Worm (Caenorhabditis elegans) whole organism, L4 larva: ENCODE data around the gene W04G3.7.

ENCODE experiments used
- F10B5.3 ChIP-seq: sonication (generic microtip); optimal IDR thresholded peaks from 2 replicates; lab custom pipeline; 2016; ENCODE audit warnings: mild to moderate bottlenecking, missing genetic modification characterization, missing compliant biosample characterization
- T20F7.1 ChIP-seq: fragments of 200-800 bp; sonication (Bioruptor generic); optimal IDR thresholded peaks from 2 replicates; lab custom pipeline; 2018; ENCODE audit warnings: mild to moderate bottlenecking, missing genetic modification characterization, missing compliant biosample characterization
- Y48G9A.11 ChIP-seq: fragments of 200-800 bp; sonication (Bioruptor generic); IDR thresholded peaks from 2 replicates; pipeline ENCODE4 v1.3.6; 2022; ENCODE audit warnings: missing genetic modification reagents, missing genetic modification characterization, missing compliant biosample characterization
- Y5F2A.4 ChIP-seq: fragments of 200-800 bp; sonication (Bioruptor generic); optimal IDR thresholded peaks from 2 replicates; lab custom pipeline; 2018; ENCODE audit warnings: mild to moderate bottlenecking, missing genetic modification characterization, missing compliant biosample characterization
- ZK337.2 ChIP-seq: fragments of 200-800 bp; sonication (Bioruptor generic); IDR thresholded peaks from 2 replicates; pipeline ENCODE4 v1.3.6; 2022; ENCODE audit warnings: missing genetic modification reagents, missing genetic modification characterization, missing compliant biosample characterization
- ZK546.5 ChIP-seq, 2 experiments: sonication (generic microtip); optimal IDR thresholded peaks; 2 replicates each; lab custom pipeline; 2017; ENCODE audit warnings: missing biosample characterization in 2 of 2, missing genetic modification characterization in 2 of 2
- attf-4 ChIP-seq: sonication (generic microtip); optimal IDR thresholded peaks from 3 replicates; lab custom pipeline; 2017; ENCODE audit warnings: missing biosample characterization, missing genetic modification characterization
- ceh-20 ChIP-seq: fragments of 200-800 bp; sonication (Bioruptor generic); IDR thresholded peaks from 2 replicates; pipeline ENCODE4 v1.3.6; 2022; ENCODE audit warnings: missing genetic modification reagents, missing genetic modification characterization, missing compliant biosample characterization
- ces-1 ChIP-seq: fragments of 150-350 bp; sonication (generic microtip); optimal IDR thresholded peaks from 4 replicates; lab custom pipeline; 2014; ENCODE audit warnings: missing biosample characterization, missing genetic modification reagents, missing genetic modification characterization
- ctbp-1 ChIP-seq: fragments of 200-800 bp; sonication (Bioruptor generic); IDR thresholded peaks from 2 replicates; pipeline ENCODE4 v1.3.6; 2022; ENCODE audit warnings: missing genetic modification reagents, missing genetic modification characterization, missing compliant biosample characterization
- daf-12 ChIP-seq: fragments of 150-350 bp; optimal IDR thresholded peaks from 2 replicates; lab custom pipeline; 2014; ENCODE audit warnings: missing biosample characterization, missing genetic modification reagents, missing genetic modification characterization
- daf-16 ChIP-seq, 3 experiments: sonication (generic microtip); optimal IDR thresholded peaks; 2 replicates each; lab custom pipeline; 2016 to 2017; ENCODE audit warnings: missing genetic modification characterization in 3 of 3, missing genetic modification reagents in 3 of 3, mild to moderate bottlenecking in 2 of 3, missing compliant biosample characterization in 2 of 3, missing biosample characterization in 1 of 3, moderate library complexity in 1 of 3
- daf-19 ChIP-seq: fragments of 200-800 bp; sonication (Bioruptor generic); conservative IDR thresholded peaks from 2 replicates; pipeline ENCODE4 v1.3.6; 2022; ENCODE audit warnings: missing genetic modification characterization, missing compliant biosample characterization
- dmd-6 ChIP-seq: fragments of 200-800 bp; sonication (Bioruptor generic); IDR thresholded peaks from 2 replicates; pipeline ENCODE4 v1.3.6; 2022; ENCODE audit warnings: missing genetic modification reagents, missing genetic modification characterization, missing compliant biosample characterization
- dpl-1 ChIP-seq: fragments of 150-350 bp; optimal IDR thresholded peaks from 2 replicates; lab custom pipeline; 2014; ENCODE audit warnings: missing biosample characterization, missing genetic modification reagents, missing genetic modification characterization
- dve-1 ChIP-seq: sonication (generic microtip); optimal IDR thresholded peaks from 2 replicates; lab custom pipeline; 2017; ENCODE audit warnings: antibody characterized with exemption, mild to moderate bottlenecking, missing genetic modification characterization, missing compliant biosample characterization; ENCODE audit not compliant: insufficient read depth
- fos-1 ChIP-seq: fragments of 150-350 bp; optimal IDR thresholded peaks from 2 replicates; lab custom pipeline; 2014; ENCODE audit warnings: missing biosample characterization, missing genetic modification characterization
- hif-1 ChIP-seq, 2 experiments: sonication (generic microtip); optimal IDR thresholded peaks; 2 replicates each; lab custom pipeline; 2016 to 2017; ENCODE audit warnings: missing compliant biosample characterization in 2 of 2, missing genetic modification characterization in 2 of 2, missing genetic modification reagents in 2 of 2, missing genotype in 2 of 2, mild to moderate bottlenecking in 1 of 2
- hlh-11 ChIP-seq: fragments of 200-800 bp; sonication (Bioruptor generic); optimal IDR thresholded peaks from 2 replicates; lab custom pipeline; 2018; ENCODE audit warnings: mild to moderate bottlenecking, missing genetic modification characterization, missing compliant biosample characterization
- hlh-30 ChIP-seq: sonication (generic microtip); optimal IDR thresholded peaks from 2 replicates; lab custom pipeline; 2017; ENCODE audit warnings: antibody characterized with exemption, mild to moderate bottlenecking, missing genetic modification characterization, missing compliant biosample characterization; ENCODE audit not compliant: insufficient read depth
- jun-1 ChIP-seq: fragments of 150-350 bp; optimal IDR thresholded peaks from 2 replicates; lab custom pipeline; 2014; ENCODE audit warnings: missing biosample characterization, missing genetic modification reagents, missing genetic modification characterization
- lim-7 ChIP-seq: fragments of 200-800 bp; sonication (Bioruptor generic); IDR thresholded peaks from 2 replicates; pipeline ENCODE4 v1.3.6; 2022; ENCODE audit warnings: missing genetic modification characterization, missing compliant biosample characterization
- lin-1 ChIP-seq: fragments of 200-800 bp; sonication (Bioruptor generic); IDR thresholded peaks from 2 replicates; pipeline ENCODE4 v1.3.6; 2022; ENCODE audit warnings: missing genetic modification reagents, missing genetic modification characterization, missing compliant biosample characterization
- lin-38 ChIP-seq: fragments of 200-800 bp; sonication (Bioruptor generic); IDR thresholded peaks from 2 replicates; pipeline ENCODE4 v1.3.6; 2022; ENCODE audit warnings: missing genetic modification reagents, missing genetic modification characterization, missing compliant biosample characterization
- lin-39 ChIP-seq: fragments of 150-350 bp; optimal IDR thresholded peaks from 2 replicates; lab custom pipeline; 2014; ENCODE audit warnings: missing biosample characterization, missing genetic modification reagents, missing genetic modification characterization
- mep-1 ChIP-seq: fragments of 150-350 bp; sonication (generic microtip); optimal IDR thresholded peaks from 3 replicates; lab custom pipeline; 2014; ENCODE audit warnings: missing biosample characterization, missing genetic modification characterization
- nhr-28 ChIP-seq: fragments of 150-350 bp; optimal IDR thresholded peaks from 2 replicates; lab custom pipeline; 2014; ENCODE audit warnings: missing biosample characterization, missing genetic modification characterization
- nhr-48 ChIP-seq: sonication (generic microtip); optimal IDR thresholded peaks from 2 replicates; lab custom pipeline; 2016; ENCODE audit warnings: mild to moderate bottlenecking, missing genetic modification characterization, missing compliant biosample characterization
- nhr-77 ChIP-seq: fragments of 150-350 bp; optimal IDR thresholded peaks from 2 replicates; lab custom pipeline; 2014; ENCODE audit warnings: missing biosample characterization, missing genetic modification characterization
- php-3 ChIP-seq: fragments of 200-800 bp; sonication (Bioruptor generic); IDR thresholded peaks from 2 replicates; pipeline ENCODE4 v1.3.6; 2022; ENCODE audit warnings: missing genetic modification reagents, missing genetic modification characterization, missing compliant biosample characterization
- pqm-1 ChIP-seq: sonication (generic microtip); optimal IDR thresholded peaks from 2 replicates; lab custom pipeline; 2017; ENCODE audit warnings: missing biosample characterization, missing genetic modification characterization
- sdz-12 ChIP-seq: fragments of 200-800 bp; sonication (Bioruptor generic); optimal IDR thresholded peaks from 2 replicates; lab custom pipeline; 2018; ENCODE audit warnings: mild to moderate bottlenecking, missing genetic modification characterization, missing compliant biosample characterization
- snpc-1.2 ChIP-seq: fragments of 200-800 bp; sonication (Bioruptor generic); IDR thresholded peaks from 2 replicates; pipeline ENCODE4 v1.3.6; 2022; ENCODE audit warnings: missing genetic modification reagents, missing genetic modification characterization, missing compliant biosample characterization
- spr-1 ChIP-seq: sonication (generic microtip); optimal IDR thresholded peaks from 2 replicates; lab custom pipeline; 2016; ENCODE audit warnings: mild to moderate bottlenecking, missing genetic modification characterization, missing compliant biosample characterization
- spr-3 ChIP-seq: fragments of 200-800 bp; sonication (Bioruptor generic); optimal IDR thresholded peaks from 2 replicates; lab custom pipeline; 2018; ENCODE audit warnings: mild to moderate bottlenecking, missing genetic modification characterization, missing compliant biosample characterization
- tra-1 ChIP-seq: fragments of 200-800 bp; sonication (Bioruptor generic); IDR thresholded peaks from 2 replicates; pipeline ENCODE4 v1.3.6; 2022; ENCODE audit warnings: missing genetic modification reagents, missing genetic modification characterization, missing compliant biosample characterization
- unc-62 ChIP-seq, 3 experiments: fragments of 150-350 bp in 1 of 3; sonication (generic microtip); optimal IDR thresholded peaks in 2 of 3; peaks in 1 of 3; 1 replicate in 1 of 3; 2 replicates in 2 of 3; lab custom pipeline; 2014 to 2017; ENCODE audit warnings: missing biosample characterization in 3 of 3, missing genetic modification characterization in 3 of 3, missing genetic modification reagents in 3 of 3, missing genotype in 1 of 3

Gene W04G3.7

ce11 chrX:11047183-11047582 lies 37.9 kb downstream of the W04G3.7 start, which contains the start of gene clc-1:
Gene clc-1, plus strand, starts transcription at chrX:11047446.
- peak; percentile 46 for TF ChIP-seq nhr-77 (tag; lab: Kevin White, UChicago)
- TF ChIP-seq snpc-1.2, result no peak
- peak in 1 of 2 experiments; percentile 37 for TF ChIP-seq daf-16 (GFP tag; optimal IDR thresholded peaks at IDR 0.05; lab: Kevin White, UChicago)
- peak; percentile 87 for TF ChIP-seq daf-16 (tag; optimal IDR thresholded peaks at IDR 0.05; lab: Kevin White, UChicago)
- TF ChIP-seq tra-1 (GFP tag; lab: Robert Waterston, UW), result peak; percentile 73; the same call in 1 of the 2 replicates
- peak; percentile 15 for TF ChIP-seq nhr-48
- peak; percentile 12 for TF ChIP-seq mep-1
- peak in 1 of 2 experiments; percentile 40 for TF ChIP-seq hif-1 (tag; optimal IDR thresholded peaks at IDR 0.05; lab: Kevin White, UChicago)
- no peak for TF ChIP-seq ctbp-1 (GFP tag; lab: Robert Waterston, UW)
- TF ChIP-seq ceh-20 (GFP tag; lab: Robert Waterston, UW), result peak; percentile 21; the same call in 1 of the 2 replicates
- no peak for TF ChIP-seq Y48G9A.11
- peak; percentile 79 for TF ChIP-seq dve-1
- peak; percentile 29 for TF ChIP-seq T20F7.1 (GFP tag; lab: Kevin White, UChicago)
- TF ChIP-seq dmd-6 (GFP tag; lab: Robert Waterston, UW), result peak; percentile 93
- no peak for TF ChIP-seq ZK546.5 (tag; optimal IDR thresholded peaks at IDR 0.05; lab: Kevin White, UChicago)
- no peak for TF ChIP-seq attf-4 (tag; lab: Kevin White, UChicago)
- TF ChIP-seq lim-7 (GFP tag; lab: Robert Waterston, UW), result no peak
- TF ChIP-seq hlh-30 (tag; lab: Kevin White, UChicago), result peak; percentile 1
- TF ChIP-seq fos-1 (tag; lab: Kevin White, UChicago), result peak; percentile 27
- TF ChIP-seq ces-1 (GFP tag; lab: Kevin White, UChicago), result no peak
- peak; percentile 85 for TF ChIP-seq hlh-11 (tag; lab: Kevin White, UChicago)
- TF ChIP-seq jun-1 (tag; lab: Kevin White, UChicago), result no peak
- peak; percentile 51; the same call in 1 of the 2 replicates for TF ChIP-seq lin-1 (GFP tag; lab: Robert Waterston, UW)
- TF ChIP-seq php-3, result peak; percentile 57
- TF ChIP-seq F10B5.3 (tag; lab: Kevin White, UChicago), result no peak
- TF ChIP-seq nhr-28 (tag; lab: Kevin White, UChicago), result peak; percentile 82
- TF ChIP-seq Y5F2A.4, result no peak
- no peak for TF ChIP-seq spr-1 (tag; lab: Kevin White, UChicago)
- no peak for TF ChIP-seq daf-12 (tag; lab: Kevin White, UChicago)
- peak; percentile 97 for TF ChIP-seq pqm-1

ce11 chrX:11042777-11043176 lies 42.3 kb downstream of the W04G3.7 start, which contains the start of gene C09F12.3:
Gene C09F12.3, minus strand, starts transcription at chrX:11042877.
- TF ChIP-seq lin-38 (no peak), dpl-1 (GFP tag; lab: Kevin White, UChicago) (no peak), F10B5.3 (tag; lab: Kevin White, UChicago) (no peak), ZK337.2 (no peak), lin-39 (tag; lab: Kevin White, UChicago) (no peak), spr-3 (no peak), daf-19 (GFP tag; lab: Robert Waterston, UW) (no peak), T20F7.1 (GFP tag; lab: Kevin White, UChicago) (no peak)
- TF ChIP-seq, all 104 proteins: peak for 0

ce11 chrX:11038221-11038620 lies 46.8 kb downstream of the W04G3.7 start:
- TF ChIP-seq sdz-12 (GFP tag; lab: Kevin White, UChicago), result no peak
- peak in 1 of 2 experiments; percentile 50 for TF ChIP-seq unc-62 (GFP tag; optimal IDR thresholded peaks at IDR 0.05 in 1 of 2; lab: Kevin White, UChicago)
- TF ChIP-seq unc-62 (tag; optimal IDR thresholded peaks at IDR 0.05; lab: Kevin White, UChicago), result no peak
